Fruit fly (Drosophila melanogaster) whole organism, embryonic: ENCODE results near the gene Drice.

ENCODE experiments used
- CG1024 ChIP-seq: fragments of 200-800 bp; sonication (Bioruptor generic); IDR thresholded peaks from 2 replicates; pipeline ENCODE4 v1.3.6; 2022; ENCODE audit warnings: missing biosample characterization, missing genetic modification characterization
- CG10462 ChIP-seq: fragments of 200-800 bp; sonication (Bioruptor generic); optimal IDR thresholded peaks from 2 replicates; lab custom pipeline; 2016; ENCODE audit warnings: missing biosample characterization, missing genetic modification characterization
- CG11398 ChIP-seq: fragments of 200-800 bp; sonication (Bioruptor generic); optimal IDR thresholded peaks from 2 replicates; lab custom pipeline; 2016; ENCODE audit warnings: missing biosample characterization, missing genetic modification characterization
- CG12155 ChIP-seq: fragments of 200-800 bp; sonication (Bioruptor generic); optimal IDR thresholded peaks from 3 replicates; lab custom pipeline; 2016; ENCODE audit warnings: missing biosample characterization, missing genetic modification characterization
- CG12744 ChIP-seq: fragments of 200-800 bp; sonication (Bioruptor generic); optimal IDR thresholded peaks from 2 replicates; lab custom pipeline; 2016; ENCODE audit warnings: missing biosample characterization, missing genetic modification characterization
- CG13424 ChIP-seq: fragments of 200-800 bp; sonication (Bioruptor generic); optimal IDR thresholded peaks from 2 replicates; lab custom pipeline; 2019; ENCODE audit warnings: missing biosample characterization, mild to moderate bottlenecking, missing genetic modification characterization, moderate library complexity
- CG15269 ChIP-seq: fragments of 200-800 bp; sonication (Bioruptor generic); optimal IDR thresholded peaks from 2 replicates; lab custom pipeline; 2018; ENCODE audit warnings: missing biosample characterization, mild to moderate bottlenecking, missing genetic modification characterization, moderate library complexity
- CG15514 ChIP-seq: fragments of 200-800 bp; sonication (Bioruptor generic); optimal IDR thresholded peaks from 3 replicates; lab custom pipeline; 2017; ENCODE audit warnings: missing biosample characterization, missing genetic modification characterization, mild to moderate bottlenecking, moderate library complexity, missing genetic modification reagents
- CG15601 ChIP-seq: fragments of 200-800 bp; sonication (Bioruptor generic); optimal IDR thresholded peaks from 3 replicates; lab custom pipeline; 2019; ENCODE audit warnings: missing biosample characterization, mild to moderate bottlenecking, missing genetic modification characterization, moderate library complexity
- CG1602 ChIP-seq: fragments of 200-800 bp; sonication (Bioruptor generic); optimal IDR thresholded peaks from 3 replicates; lab custom pipeline; 2016; ENCODE audit warnings: missing biosample characterization, missing genetic modification characterization
- CG17612 ChIP-seq: fragments of 200-800 bp; sonication (Bioruptor generic); IDR thresholded peaks from 2 replicates; pipeline ENCODE4 v1.3.6; 2022; ENCODE audit warnings: missing biosample characterization, missing genetic modification characterization
- CG2116 ChIP-seq: fragments of 200-800 bp; sonication (Bioruptor generic); optimal IDR thresholded peaks from 3 replicates; lab custom pipeline; 2018; ENCODE audit warnings: missing biosample characterization, mild to moderate bottlenecking, missing genetic modification characterization
- CG2199 ChIP-seq: fragments of 200-800 bp; sonication (Bioruptor generic); IDR thresholded peaks from 3 replicates; pipeline ENCODE4 v1.3.6; 2022; ENCODE audit warnings: missing biosample characterization, missing genetic modification characterization
- CG30431 ChIP-seq: fragments of 200-800 bp; sonication (Bioruptor generic); optimal IDR thresholded peaks from 2 replicates; lab custom pipeline; 2017; ENCODE audit warnings: missing biosample characterization, missing genetic modification characterization
- CG32767 ChIP-seq: fragments of 200-800 bp; sonication (Bioruptor generic); IDR thresholded peaks from 2 replicates; pipeline ENCODE4 v1.3.6; 2022; ENCODE audit warnings: missing biosample characterization, missing genetic modification characterization
- CG3281 ChIP-seq: fragments of 200-800 bp; sonication (Bioruptor generic); optimal IDR thresholded peaks from 3 replicates; lab custom pipeline; 2017; ENCODE audit warnings: missing biosample characterization, mild to moderate bottlenecking, missing genetic modification characterization
- CG3847 ChIP-seq: fragments of 200-800 bp; sonication (Bioruptor generic); IDR thresholded peaks from 2 replicates; pipeline ENCODE4 v1.3.6; 2022; ENCODE audit warnings: missing biosample characterization, missing genetic modification characterization
- CG5953 ChIP-seq: fragments of 200-800 bp; sonication (Bioruptor generic); IDR thresholded peaks from 2 replicates; pipeline ENCODE4 v1.3.6; 2022; ENCODE audit warnings: missing biosample characterization, missing genetic modification characterization
- CG6272 ChIP-seq: fragments of 200-800 bp; sonication (Bioruptor generic); IDR thresholded peaks from 2 replicates; pipeline ENCODE4 v1.3.6; 2022; ENCODE audit warnings: missing biosample characterization, missing genetic modification characterization
- CG6683 ChIP-seq: fragments of 200-800 bp; sonication (Bioruptor generic); optimal IDR thresholded peaks from 2 replicates; lab custom pipeline; 2017; ENCODE audit warnings: missing biosample characterization, mild to moderate bottlenecking, missing genetic modification characterization, missing genetic modification reagents
- CG6689 ChIP-seq: fragments of 200-800 bp; sonication (Bioruptor generic); IDR thresholded peaks from 2 replicates; pipeline ENCODE4 v1.3.6; 2022; ENCODE audit warnings: missing biosample characterization, missing genetic modification characterization
- CG7556 ChIP-seq: fragments of 200-800 bp; sonication (Bioruptor generic); optimal IDR thresholded peaks from 2 replicates; lab custom pipeline; 2017; ENCODE audit warnings: missing biosample characterization, mild to moderate bottlenecking, missing genetic modification characterization
- CG8089 ChIP-seq: fragments of 200-800 bp; sonication (Bioruptor generic); optimal IDR thresholded peaks from 3 replicates; lab custom pipeline; 2016; ENCODE audit warnings: missing biosample characterization, missing genetic modification characterization
- CG8944 ChIP-seq: fragments of 200-800 bp; sonication (Bioruptor generic); optimal IDR thresholded peaks from 3 replicates; lab custom pipeline; 2016; ENCODE audit warnings: missing biosample characterization, missing genetic modification characterization
- Chrac-16 ChIP-seq: fragments of 200-800 bp; sonication (Bioruptor generic); optimal IDR thresholded peaks from 3 replicates; lab custom pipeline; 2016; ENCODE audit warnings: missing biosample characterization, missing genetic modification characterization
- CoRest ChIP-seq: fragments of 200-800 bp; sonication (Bioruptor generic); optimal IDR thresholded peaks from 3 replicates; lab custom pipeline; 2018; ENCODE audit warnings: missing biosample characterization, mild to moderate bottlenecking, missing genetic modification characterization, moderate library complexity
- D ChIP-seq, 2 experiments: fragments of 200-800 bp in 1 of 2; fragments of >200 bp in 1 of 2; sonication (Bioruptor generic) in 1 of 2; optimal IDR thresholded peaks; 2 replicates in 1 of 2; 3 replicates in 1 of 2; lab custom pipeline; 2017; ENCODE audit warnings: mild to moderate bottlenecking in 1 of 2, missing biosample characterization in 1 of 2, missing genetic modification characterization in 1 of 2, missing genetic modification reagents in 1 of 2
- Dfd ChIP-seq, 2 experiments: fragments of >200 bp; optimal IDR thresholded peaks; 2 replicates each; lab custom pipeline; 2017; ENCODE audit warnings: missing biosample characterization in 2 of 2, missing genetic modification characterization in 2 of 2
- Dref ChIP-seq: fragments of 200-800 bp; sonication (Bioruptor generic); IDR thresholded peaks from 2 replicates; pipeline ENCODE4 v1.3.6; 2022; ENCODE audit warnings: missing biosample characterization, missing genetic modification characterization
- ERR ChIP-seq: fragments of 200-800 bp; sonication (Bioruptor generic); optimal IDR thresholded peaks from 2 replicates; lab custom pipeline; 2016; ENCODE audit warnings: missing biosample characterization, missing genetic modification characterization
- GATAe ChIP-seq: fragments of 200-800 bp; sonication (Bioruptor generic); conservative IDR thresholded peaks from 2 replicates; pipeline ENCODE4 v1.3.6; 2022; ENCODE audit warnings: missing biosample characterization, missing genetic modification characterization
- HLH3B ChIP-seq: fragments of 200-800 bp; sonication (Bioruptor generic); IDR thresholded peaks from 2 replicates; pipeline ENCODE4 v1.3.6; 2022; ENCODE audit warnings: missing biosample characterization, missing genetic modification characterization
- MESR4 ChIP-seq: fragments of 200-800 bp; sonication (Bioruptor generic); optimal IDR thresholded peaks from 2 replicates; lab custom pipeline; 2018; ENCODE audit warnings: missing biosample characterization, mild to moderate bottlenecking, missing genetic modification characterization, moderate library complexity
- abd-A ChIP-seq: fragments of 200-800 bp; sonication (Bioruptor generic); optimal IDR thresholded peaks from 3 replicates; lab custom pipeline; 2019; ENCODE audit warnings: missing biosample characterization, mild to moderate bottlenecking, missing genetic modification characterization, moderate library complexity
- ara ChIP-seq: fragments of 200-800 bp; sonication (Bioruptor generic); IDR thresholded peaks from 2 replicates; pipeline ENCODE4 v1.3.6; 2022; ENCODE audit warnings: missing biosample characterization, missing genetic modification characterization
- bcd ChIP-seq: fragments of 200-800 bp; sonication (Bioruptor generic); optimal IDR thresholded peaks from 2 replicates; lab custom pipeline; 2017; ENCODE audit warnings: missing biosample characterization, mild to moderate bottlenecking, missing genetic modification characterization
- bowl ChIP-seq: fragments of 200-800 bp; sonication (Bioruptor generic); IDR thresholded peaks from 2 replicates; pipeline ENCODE4 v1.3.6; 2022; ENCODE audit warnings: missing biosample characterization, missing genetic modification characterization
- chinmo ChIP-seq: fragments of 200-800 bp; sonication (Bioruptor generic); IDR thresholded peaks from 4 replicates; pipeline ENCODE4 v1.3.6; 2022; ENCODE audit warnings: missing biosample characterization, missing genetic modification characterization; ENCODE audit not compliant: partially characterized antibody
- dati ChIP-seq: fragments of 200-800 bp; sonication (Bioruptor generic); IDR thresholded peaks from 2 replicates; pipeline ENCODE4 v1.3.6; 2022; ENCODE audit warnings: missing biosample characterization, missing genetic modification characterization
- eve ChIP-seq, 2 experiments: fragments of >200 bp; optimal IDR thresholded peaks; 2 replicates each; lab custom pipeline; 2017; ENCODE audit warnings: missing biosample characterization in 2 of 2, missing genetic modification characterization in 2 of 2
- gem ChIP-seq: fragments of 200-800 bp; sonication (Bioruptor generic); optimal IDR thresholded peaks from 2 replicates; lab custom pipeline; 2019; ENCODE audit warnings: missing biosample characterization, mild to moderate bottlenecking, missing genetic modification characterization, moderate library complexity
- grau ChIP-seq: fragments of 200-800 bp; optimal IDR thresholded peaks from 3 replicates; lab custom pipeline; 2019; ENCODE audit warnings: missing biosample characterization, mild to moderate bottlenecking, missing genetic modification characterization, moderate library complexity
- inv ChIP-seq: fragments of 200-800 bp; sonication (Bioruptor generic); IDR thresholded peaks from 2 replicates; pipeline ENCODE4 v1.3.6; 2022; ENCODE audit warnings: missing biosample characterization, missing genetic modification characterization; ENCODE audit not compliant: partially characterized antibody
- mirr ChIP-seq: fragments of 200-800 bp; sonication (Bioruptor generic); optimal IDR thresholded peaks from 3 replicates; lab custom pipeline; 2018; ENCODE audit warnings: missing biosample characterization, mild to moderate bottlenecking, missing genetic modification characterization
- org-1 ChIP-seq: fragments of 200-800 bp; sonication (Bioruptor generic); optimal IDR thresholded peaks from 2 replicates; lab custom pipeline; 2017; ENCODE audit warnings: missing biosample characterization, missing genetic modification characterization
- ranshi ChIP-seq: fragments of 200-800 bp; sonication (Bioruptor generic); IDR thresholded peaks from 2 replicates; pipeline ENCODE4 v1.3.6; 2022; ENCODE audit warnings: missing biosample characterization, missing genetic modification characterization
- vfl ChIP-seq: fragments of 200-800 bp; sonication (Bioruptor generic); optimal IDR thresholded peaks from 2 replicates; lab custom pipeline; 2016; ENCODE audit warnings: missing biosample characterization, missing genetic modification characterization
- vnd ChIP-seq: fragments of 200-800 bp; sonication (Bioruptor generic); IDR thresholded peaks from 3 replicates; pipeline ENCODE4 v1.3.6; 2022; ENCODE audit warnings: missing biosample characterization, missing genetic modification characterization; ENCODE audit not compliant: partially characterized antibody
- wek ChIP-seq: fragments of 200-800 bp; sonication (Bioruptor generic); optimal IDR thresholded peaks from 3 replicates; lab custom pipeline; 2018; ENCODE audit warnings: missing biosample characterization, mild to moderate bottlenecking, missing genetic modification characterization, moderate library complexity
- zfh2 ChIP-seq: fragments of 200-800 bp; sonication (Bioruptor generic); optimal IDR thresholded peaks from 2 replicates; lab custom pipeline; 2016; ENCODE audit warnings: missing biosample characterization, missing genetic modification characterization

Gene Drice

DNA sequence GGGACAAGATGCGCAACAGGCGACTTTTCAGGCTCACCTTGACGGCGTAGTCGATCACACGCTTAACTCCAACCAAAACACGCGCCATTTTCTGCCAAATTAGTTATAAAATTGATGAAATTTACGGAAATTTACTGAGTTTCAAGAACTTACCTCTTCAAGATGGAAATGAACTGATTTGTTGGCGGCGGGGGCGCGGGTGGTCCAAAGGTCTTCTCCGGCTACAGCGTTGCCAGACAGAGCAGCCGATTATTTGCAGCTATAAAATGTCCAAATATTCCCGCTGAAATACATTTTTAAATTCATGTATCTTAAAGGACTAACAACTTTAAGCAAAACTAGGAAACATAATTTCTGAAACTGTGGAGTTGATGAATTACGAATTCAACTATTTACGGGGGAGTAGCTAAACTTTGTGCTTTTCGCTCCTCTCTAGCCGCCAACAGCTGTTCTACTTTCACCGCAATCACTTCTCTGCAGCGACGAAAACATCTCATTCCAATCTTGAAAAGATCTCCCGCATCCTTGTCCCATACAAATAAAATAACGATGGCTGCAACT, 3.4 kb downstream of the Drice start, which contains the start of the genes Etfb and CG7789 (continued):
- TF ChIP-seq grau (tag; lab: Kevin White, UChicago) (peak; percentile 76), CG15514 (GFP tag; lab: Kevin White, UChicago) (peak; percentile 74), GATAe (GFP tag; lab: Robert Waterston, UW) (peak; percentile 59; the same call in 1 of the 2 replicates), HLH3B (peak; percentile 67), CG1602 (GFP tag; lab: Kevin White, UChicago) (peak; percentile 62), ERR (GFP tag; lab: Kevin White, UChicago) (peak; percentile 29), CG13424 (tag; lab: Kevin White, UChicago) (peak; percentile 84), CG32767 (GFP tag; lab: Robert Waterston, UW) (peak; percentile 54; the same call in 1 of the 2 replicates), CG5953 (GFP tag; lab: Robert Waterston, UW) (no peak), CG6272 (GFP tag; lab: Robert Waterston, UW) (peak; percentile 78), bcd (peak; percentile 70), CG15269 (tag; lab: Kevin White, UChicago) (no peak), Chrac-16 (peak; percentile 74), eve (GFP tag; optimal IDR thresholded peaks at IDR 0.05; lab: Kevin White, UChicago) (no peak), CG30431 (GFP tag; lab: Kevin White, UChicago) (peak; percentile 39), CoRest (tag; lab: Kevin White, UChicago) (peak; percentile 80), wek (GFP tag; lab: Kevin White, UChicago) (peak; percentile 5), D (optimal IDR thresholded peaks at IDR 0.05; lab: Kevin White, UChicago) (no peak), D (GFP tag; optimal IDR thresholded peaks at IDR 0.05; lab: Kevin White, UChicago) (no peak), CG8944 (GFP tag; lab: Kevin White, UChicago) (peak; percentile 39), CG12155 (GFP tag; lab: Kevin White, UChicago) (peak; percentile 69), CG7556 (GFP tag; lab: Kevin White, UChicago) (no peak), bowl (peak; percentile 37; the same call in 1 of the 2 replicates), CG3847 (GFP tag; lab: Robert Waterston, UW) (peak; percentile 94), CG2199 (GFP tag; lab: Robert Waterston, UW) (no peak), CG15601 (tag; lab: Kevin White, UChicago) (no peak), abd-A (no peak), CG8089 (GFP tag; lab: Kevin White, UChicago) (peak; percentile 55), CG1024 (GFP tag; lab: Robert Waterston, UW) (peak; percentile 43; the same call in 1 of the 2 replicates), CG3281 (GFP tag; lab: Kevin White, UChicago) (no peak), MESR4 (GFP tag; lab: Kevin White, UChicago) (peak; percentile 64), vnd (peak; percentile 76), gem (no peak), CG10462 (peak; percentile 45), Dref (GFP tag; lab: Robert Waterston, UW) (peak; percentile 50), CG6683 (GFP tag; lab: Kevin White, UChicago) (no peak), CG11398 (GFP tag; lab: Kevin White, UChicago) (peak; percentile 58), CG2116 (GFP tag; lab: Kevin White, UChicago) (peak; percentile 91), dati (GFP tag; lab: Robert Waterston, UW) (no peak), zfh2 (peak; percentile 87), ara (peak; percentile 51; the same call in 1 of the 2 replicates), vfl (GFP tag; lab: Kevin White, UChicago) (peak; percentile 70), org-1 (peak; percentile 30), CG6689 (GFP tag; lab: Robert Waterston, UW) (peak; percentile 73), ranshi (peak; percentile 67), chinmo (GFP tag; lab: Robert Waterston, UW) (peak; percentile 17; the same call in 1 of the 4 replicates), mirr (GFP tag; lab: Kevin White, UChicago) (peak; percentile 70), CG17612 (peak; percentile 43; the same call in 1 of the 2 replicates), Dfd (GFP tag; optimal IDR thresholded peaks at IDR 0.05; lab: Kevin White, UChicago) (no peak), inv (GFP tag; lab: Robert Waterston, UW) (peak; percentile 71), CG12744 (peak; percentile 55)
